Worm (Caenorhabditis elegans) whole organism, late embryonic: Measurements from ENCODE around the gene F58A6.5.
A peak's percentile ranks its signal among the peaks of the same experiment; 100 is the strongest.

Source experiments
- K02D7.2 ChIP-seq: sonication (generic microtip); optimal IDR thresholded peaks from 2 replicates; lab custom pipeline; 2017; ENCODE audit warnings: mild to moderate bottlenecking, missing genetic modification characterization, missing compliant biosample characterization
- K09A11.1 ChIP-seq: sonication (generic microtip); optimal IDR thresholded peaks from 2 replicates; lab custom pipeline; 2017; ENCODE audit warnings: antibody characterized with exemption, mild to moderate bottlenecking, missing genetic modification characterization, missing compliant biosample characterization; ENCODE audit not compliant: insufficient read depth
- ahr-1 ChIP-seq: sonication (generic microtip); optimal IDR thresholded peaks from 2 replicates; lab custom pipeline; 2016; ENCODE audit warnings: missing genetic modification characterization, missing compliant biosample characterization
- ceh-14 ChIP-seq: sonication (generic microtip); optimal IDR thresholded peaks from 2 replicates; lab custom pipeline; 2016; ENCODE audit warnings: missing genotype, missing genetic modification characterization, missing compliant biosample characterization
- ceh-18 ChIP-seq: sonication (generic microtip); optimal IDR thresholded peaks from 2 replicates; lab custom pipeline; 2016; ENCODE audit warnings: missing genetic modification characterization, missing compliant biosample characterization
- ceh-19 ChIP-seq: fragments of 200-800 bp; sonication (Bioruptor generic); optimal IDR thresholded peaks from 2 replicates; lab custom pipeline; 2018; ENCODE audit warnings: mild to moderate bottlenecking, missing genetic modification characterization, missing compliant biosample characterization
- ceh-30 ChIP-seq: fragments of 150-350 bp; optimal IDR thresholded peaks from 2 replicates; lab custom pipeline; 2014; ENCODE audit warnings: missing biosample characterization, missing genetic modification characterization
- ceh-34 ChIP-seq: sonication (generic microtip); optimal IDR thresholded peaks from 2 replicates; lab custom pipeline; 2016; ENCODE audit warnings: mild to moderate bottlenecking, missing genetic modification characterization, missing compliant biosample characterization
- ceh-9 ChIP-seq: sonication (generic microtip); optimal IDR thresholded peaks from 2 replicates; lab custom pipeline; 2016; ENCODE audit warnings: mild to moderate bottlenecking, missing genetic modification characterization, inconsistent platforms, missing compliant biosample characterization
- dmd-4 ChIP-seq: sonication (generic microtip); optimal IDR thresholded peaks from 2 replicates; lab custom pipeline; 2016; ENCODE audit warnings: borderline replicate concordance, missing genetic modification characterization, missing compliant biosample characterization
- dve-1 ChIP-seq: sonication (generic microtip); optimal IDR thresholded peaks from 2 replicates; lab custom pipeline; 2017; ENCODE audit warnings: antibody characterized with exemption, mild to moderate bottlenecking, missing genetic modification characterization, missing compliant biosample characterization
- elt-2 ChIP-seq: sonication (generic microtip); optimal IDR thresholded peaks from 2 replicates; lab custom pipeline; 2016; ENCODE audit warnings: missing genetic modification reagents, missing genetic modification characterization, missing compliant biosample characterization
- ets-4 ChIP-seq: sonication (generic microtip); optimal IDR thresholded peaks from 2 replicates; lab custom pipeline; 2016; ENCODE audit warnings: missing genetic modification characterization, missing compliant biosample characterization
- eyg-1 ChIP-seq: sonication (generic microtip); optimal IDR thresholded peaks from 2 replicates; lab custom pipeline; 2016; ENCODE audit warnings: missing genotype, missing genetic modification characterization, missing compliant biosample characterization
- fax-1 ChIP-seq: sonication (generic microtip); optimal IDR thresholded peaks from 2 replicates; lab custom pipeline; 2016; ENCODE audit warnings: missing genotype, missing genetic modification characterization, missing compliant biosample characterization
- fkh-6 ChIP-seq: sonication (generic microtip); optimal IDR thresholded peaks from 2 replicates; lab custom pipeline; 2016; ENCODE audit warnings: missing genetic modification characterization, missing compliant biosample characterization
- gmeb-2 ChIP-seq: sonication (generic microtip); optimal IDR thresholded peaks from 2 replicates; lab custom pipeline; 2016; ENCODE audit warnings: missing genetic modification characterization, inconsistent platforms, missing compliant biosample characterization
- hlh-13 ChIP-seq: fragments of 200-800 bp; sonication (Bioruptor generic); optimal IDR thresholded peaks from 2 replicates; lab custom pipeline; 2018; ENCODE audit warnings: mild to moderate bottlenecking, missing genetic modification characterization, missing compliant biosample characterization
- hlh-6 ChIP-seq: sonication (generic microtip); optimal IDR thresholded peaks from 2 replicates; lab custom pipeline; 2016; ENCODE audit warnings: missing genotype, missing genetic modification characterization, missing compliant biosample characterization
- lim-6 ChIP-seq: sonication (generic microtip); optimal IDR thresholded peaks from 2 replicates; lab custom pipeline; 2016; ENCODE audit warnings: missing genetic modification characterization, missing compliant biosample characterization
- nhr-232 ChIP-seq: sonication (generic microtip); optimal IDR thresholded peaks from 2 replicates; lab custom pipeline; 2016; ENCODE audit warnings: missing genetic modification characterization, missing compliant biosample characterization
- odd-2 ChIP-seq: sonication (generic microtip); optimal IDR thresholded peaks from 2 replicates; lab custom pipeline; 2017; ENCODE audit warnings: antibody characterized with exemption, mild to moderate bottlenecking, missing genetic modification characterization, missing compliant biosample characterization
- pax-1 ChIP-seq: fragments of 150-350 bp; optimal IDR thresholded peaks from 2 replicates; lab custom pipeline; 2014; ENCODE audit warnings: missing biosample characterization, missing genetic modification characterization
- pha-2 ChIP-seq: sonication (generic microtip); optimal IDR thresholded peaks from 2 replicates; lab custom pipeline; 2017; ENCODE audit warnings: mild to moderate bottlenecking, missing genetic modification characterization, missing compliant biosample characterization
- pha-4 ChIP-seq: fragments of 150-350 bp; optimal IDR thresholded peaks from 2 replicates; lab custom pipeline; 2018; ENCODE audit warnings: missing biosample characterization, missing genetic modification reagents, missing genetic modification characterization
- pqm-1 ChIP-seq: sonication (generic microtip); optimal IDR thresholded peaks from 2 replicates; lab custom pipeline; 2016; ENCODE audit warnings: missing genetic modification characterization, missing compliant biosample characterization
- rnt-1 ChIP-seq: sonication (generic microtip); optimal IDR thresholded peaks from 2 replicates; lab custom pipeline; 2016; ENCODE audit warnings: missing genetic modification characterization, missing compliant biosample characterization
- sox-2 ChIP-seq: fragments of 200-800 bp; sonication (Bioruptor generic); IDR thresholded peaks from 2 replicates; pipeline ENCODE4 v1.3.6; 2022; ENCODE audit warnings: missing genetic modification reagents, missing genetic modification characterization, missing compliant biosample characterization
- sox-4 ChIP-seq: sonication (generic microtip); optimal IDR thresholded peaks from 2 replicates; lab custom pipeline; 2017; ENCODE audit warnings: mild to moderate bottlenecking, missing genetic modification characterization, inconsistent platforms, missing compliant biosample characterization
- syd-9 ChIP-seq: sonication (generic microtip); optimal IDR thresholded peaks from 2 replicates; lab custom pipeline; 2016; ENCODE audit warnings: mild to moderate bottlenecking, missing genetic modification characterization, moderate library complexity, missing compliant biosample characterization
- tbx-7 ChIP-seq: sonication (generic microtip); optimal IDR thresholded peaks from 2 replicates; lab custom pipeline; 2016; ENCODE audit warnings: missing genotype, missing genetic modification characterization, missing compliant biosample characterization
- unc-3 ChIP-seq, 2 experiments: fragments of 200-800 bp in 1 of 2; sonication (Bioruptor generic) in 1 of 2; sonication (generic microtip) in 1 of 2; conservative IDR thresholded peaks in 1 of 2; optimal IDR thresholded peaks in 1 of 2; 2 replicates each; pipeline versions ENCODE4 v1.3.6 to Lab custom; 2016 to 2022; ENCODE audit warnings: missing compliant biosample characterization in 2 of 2, missing genetic modification characterization in 2 of 2, missing genetic modification reagents in 1 of 2
- unc-42 ChIP-seq: sonication (generic microtip); optimal IDR thresholded peaks from 2 replicates; lab custom pipeline; 2016; ENCODE audit warnings: missing genotype, missing genetic modification characterization, missing compliant biosample characterization
- unc-55 ChIP-seq: sonication (generic microtip); optimal IDR thresholded peaks from 2 replicates; lab custom pipeline; 2017; ENCODE audit warnings: missing biosample characterization, missing genetic modification reagents, missing genetic modification characterization
- unc-86 ChIP-seq: sonication (generic microtip); optimal IDR thresholded peaks from 2 replicates; lab custom pipeline; 2016; ENCODE audit warnings: missing genetic modification characterization, missing compliant biosample characterization

The F58A6.5 gene

ce11 chrII:5105020-5105419, 43.2 kb downstream of the F58A6.5 start (continued):
- TF ChIP-seq unc-86 (tag; lab: Kevin White, UChicago) (peak; percentile 92), pha-2 (peak; percentile 93), nhr-232 (peak; percentile 97), ets-4 (tag; lab: Kevin White, UChicago) (peak; percentile 51), ahr-1 (peak; percentile 90), eyg-1 (tag; lab: Kevin White, UChicago) (peak; percentile 88), hlh-6 (tag; lab: Kevin White, UChicago) (peak; percentile 98), unc-42 (peak; percentile 66), pqm-1 (peak; percentile 93), K09A11.1 (tag; lab: Kevin White, UChicago) (peak; percentile 90), gmeb-2 (tag; lab: Kevin White, UChicago) (peak; percentile 98), ceh-18 (peak; percentile 90), ceh-19 (peak; percentile 97), K02D7.2 (peak; percentile 95), sox-2 (peak; percentile 97), pha-4 (no peak), fax-1 (tag; lab: Kevin White, UChicago) (peak; percentile 95), ceh-9 (tag; lab: Kevin White, UChicago) (peak; percentile 91), ceh-30 (peak; percentile 74), ceh-34 (tag; lab: Kevin White, UChicago) (peak; percentile 95), syd-9 (tag; lab: Kevin White, UChicago) (peak; percentile 96), sox-4 (tag; lab: Kevin White, UChicago) (peak; percentile 98), hlh-13 (peak; percentile 95), tbx-7 (tag; lab: Kevin White, UChicago) (peak; percentile 75)

DNA sequence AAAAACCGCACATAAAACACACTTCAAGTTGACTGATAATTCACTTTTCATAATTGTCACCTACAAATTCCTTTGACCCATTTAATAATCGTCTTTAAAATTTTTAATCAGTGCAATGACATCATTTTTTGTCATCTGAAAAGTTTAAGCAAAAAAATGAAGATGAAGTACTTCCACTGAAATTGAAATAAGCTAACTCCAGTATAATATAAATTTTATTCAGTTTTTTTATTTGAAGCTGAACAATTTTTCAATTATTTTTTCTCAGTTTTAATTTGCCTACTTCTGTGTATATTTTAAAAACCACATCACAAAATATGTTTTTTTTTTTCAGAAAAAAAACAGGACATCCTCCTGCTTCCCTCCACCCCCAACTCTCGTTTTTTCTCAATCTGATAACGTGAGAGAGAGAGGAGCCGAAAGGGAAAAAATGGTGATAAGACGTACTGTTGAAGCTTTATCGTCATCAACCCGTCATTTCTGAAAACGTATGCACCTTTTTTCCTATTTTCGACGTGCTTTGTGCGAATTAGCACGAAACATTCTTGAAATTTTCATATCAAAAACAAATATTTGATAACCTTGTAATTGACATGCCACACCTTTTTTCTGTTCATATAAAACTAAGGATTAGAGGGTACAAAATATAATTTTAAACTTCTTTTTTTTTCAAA, 44.3 kb downstream of the F58A6.5 start, which contains the start of the genes C04G6.11 and mpk-2:
Gene C04G6.11 (minus strand): TSS at position 51 of the 674 bp plus-strand sequence.
Gene mpk-2 (plus strand): TSS at position 335 of the 674 bp plus-strand sequence.
- TF ChIP-seq elt-2 (tag; lab: Kevin White, UChicago) (peak; percentile 70), rnt-1 (no peak)

- TF ChIP-seq dmd-4 (no peak), ceh-14 (tag; lab: Kevin White, UChicago) (no peak), unc-86 (tag; lab: Kevin White, UChicago) (no peak), gmeb-2 (tag; lab: Kevin White, UChicago) (no peak), hlh-6 (tag; lab: Kevin White, UChicago) (no peak), ceh-19 (no peak), pha-2 (no peak), unc-55 (GFP tag; lab: Kevin White, UChicago) (no peak), unc-3 (GFP tag; conservative IDR thresholded peaks at IDR 0.05; lab: Robert Waterston, UW) (no peak), unc-3 (tag; optimal IDR thresholded peaks at IDR 0.05; lab: Kevin White, UChicago) (no peak), fkh-6 (tag; lab: Kevin White, UChicago) (no peak), ahr-1 (no peak), pax-1 (tag; lab: Kevin White, UChicago) (no peak), syd-9 (tag; lab: Kevin White, UChicago) (no peak), pha-4 (no peak)
Measured at ce11 chrII:5103189-5103588, 45.1 kb downstream of the F58A6.5 start.

- TF ChIP-seq ceh-9 (tag; lab: Kevin White, UChicago), result no peak
- TF ChIP-seq ceh-34 (tag; lab: Kevin White, UChicago), result no peak
- TF ChIP-seq odd-2 (tag; lab: Kevin White, UChicago), result no peak
- no peak for TF ChIP-seq gmeb-2 (tag; lab: Kevin White, UChicago)
- TF ChIP-seq dve-1 (tag; lab: Kevin White, UChicago), result no peak
- TF ChIP-seq lim-6 (tag; lab: Kevin White, UChicago), result no peak
Measured at ce11 chrII:5101701-5102100, 46.5 kb downstream of the F58A6.5 start, which contains the start of the genes idpb-3 and idpb-1. Gene idpb-3 (minus strand): TSS chrII:5101801. Gene idpb-1 (plus strand): TSS chrII:5101984.
